Fruit fly (Drosophila melanogaster): Measurements from ENCODE around the gene BicD.

BicD gene

DNA sequence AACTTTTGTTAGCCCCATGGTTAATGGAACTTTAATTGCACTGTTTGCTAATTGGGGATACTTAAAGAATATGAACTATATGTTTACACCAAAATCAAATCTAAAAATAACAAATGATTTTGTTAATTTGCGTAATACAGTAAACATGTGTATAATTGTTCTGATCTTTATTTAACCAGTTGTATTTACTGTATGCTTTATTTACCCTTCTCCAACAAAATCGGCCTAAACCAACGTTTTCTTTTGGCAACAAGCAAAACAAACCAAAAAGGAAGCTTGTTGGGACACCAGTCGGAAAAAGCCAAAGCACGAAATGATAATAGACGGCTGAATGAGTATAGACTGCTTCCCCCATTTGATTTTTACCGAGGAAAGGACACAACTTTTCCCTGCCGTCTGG lies 2.4 kb downstream of the BicD start (continued):
- TF ChIP-seq CG17361 (GFP tag; IDR thresholded peaks at IDR 0.05) = no peak
- no peak for TF ChIP-seq Stat92E (GFP tag; optimal IDR thresholded peaks at IDR 0.05)
- no peak for TF ChIP-seq CG13123 (GFP tag; optimal IDR thresholded peaks at IDR 0.05)
- no peak for TF ChIP-seq sna (GFP tag; IDR thresholded peaks at IDR 0.05; ENCODE audit: partially characterized antibody)
- TF ChIP-seq Awh (GFP tag; IDR thresholded peaks at IDR 0.05) = no peak
- TF ChIP-seq CG11695 (GFP tag; IDR thresholded peaks at IDR 0.05) = 0 out of 3 replicates have a peak, but pooled peaks have one; percentile 44
- no peak; the same call in 1 of the 2 replicates for TF ChIP-seq lmd (GFP tag; IDR thresholded peaks at IDR 0.05)
- no peak for TF ChIP-seq CG4328 (GFP tag; optimal IDR thresholded peaks at IDR 0.05)
- no peak for TF ChIP-seq Taf1 (GFP tag; IDR thresholded peaks at IDR 0.05)
- no peak for TF ChIP-seq fd102C (GFP tag; optimal IDR thresholded peaks at IDR 0.05)
- TF ChIP-seq CG15073 (GFP tag; optimal IDR thresholded peaks at IDR 0.05) = no peak
- peak; percentile 90 for TF ChIP-seq CG3281 (GFP tag; optimal IDR thresholded peaks at IDR 0.05)
- TF ChIP-seq esg (GFP tag; conservative IDR thresholded peaks at IDR 0.05) = no peak
- no peak for TF ChIP-seq CG7357 (GFP tag; IDR thresholded peaks at IDR 0.05)
- peak; percentile 26 for TF ChIP-seq CG1647 (GFP tag; optimal IDR thresholded peaks at IDR 0.05)
- TF ChIP-seq CG6654 (GFP tag; optimal IDR thresholded peaks at IDR 0.05) = no peak
- TF ChIP-seq onecut (GFP tag; IDR thresholded peaks at IDR 0.05) = no peak
- peak; percentile 19; the same call in 1 of the 3 replicates for TF ChIP-seq B-H1 (GFP tag; IDR thresholded peaks at IDR 0.05)
- no peak for TF ChIP-seq Xbp1 (GFP tag; optimal IDR thresholded peaks at IDR 0.05)
- TF ChIP-seq CG30403 (GFP tag; optimal IDR thresholded peaks at IDR 0.05) = no peak
- no peak for TF ChIP-seq CG9876 (GFP tag; optimal IDR thresholded peaks at IDR 0.05)
- no peak for TF ChIP-seq aop (GFP tag; IDR thresholded peaks at IDR 0.05)
- no peak for TF ChIP-seq usp (GFP tag; optimal IDR thresholded peaks at IDR 0.05)
- TF ChIP-seq chm (GFP tag; IDR thresholded peaks at IDR 0.05) = no peak
- TF ChIP-seq Ptx1 (GFP tag; IDR thresholded peaks at IDR 0.05) = no peak
- TF ChIP-seq lola (GFP tag; optimal IDR thresholded peaks at IDR 0.05) = no peak
- no peak for TF ChIP-seq ham (GFP tag; IDR thresholded peaks at IDR 0.05)
- TF ChIP-seq al (GFP tag; IDR thresholded peaks at IDR 0.05) = no peak
- no peak for TF ChIP-seq CG18262 (tag; optimal IDR thresholded peaks at IDR 0.05)
- TF ChIP-seq wek (GFP tag; optimal IDR thresholded peaks at IDR 0.05) = no peak
- TF ChIP-seq CG5245 (GFP tag; optimal IDR thresholded peaks at IDR 0.05) = no peak
- no peak for TF ChIP-seq CG17186 (GFP tag; optimal IDR thresholded peaks at IDR 0.05)
- TF ChIP-seq CG8924 (tag; optimal IDR thresholded peaks at IDR 0.05) = no peak
- peak; percentile 13 for TF ChIP-seq CG2116 (GFP tag; optimal IDR thresholded peaks at IDR 0.05)
- peak; percentile 24 for TF ChIP-seq CG15696 (tag; optimal IDR thresholded peaks at IDR 0.05)
- peak; percentile 15 for TF ChIP-seq Side (GFP tag; optimal IDR thresholded peaks at IDR 0.05)
- TF ChIP-seq CG9932 (GFP tag; IDR thresholded peaks at IDR 0.05) = no peak
- no peak for TF ChIP-seq CG30020 (tag; optimal IDR thresholded peaks at IDR 0.05)
- TF ChIP-seq CG1024 (GFP tag; IDR thresholded peaks at IDR 0.05) = no peak
- TF ChIP-seq CG1602 (GFP tag; optimal IDR thresholded peaks at IDR 0.05) = no peak
- peak; percentile 41 for TF ChIP-seq CG13296 (GFP tag; optimal IDR thresholded peaks at IDR 0.05)
- TF ChIP-seq CG16813 (GFP tag; IDR thresholded peaks at IDR 0.05; ENCODE audit: partially characterized antibody) = no peak
- no peak for TF ChIP-seq CG9215 (GFP tag; IDR thresholded peaks at IDR 0.05)
- no peak for TF ChIP-seq pita (GFP tag; optimal IDR thresholded peaks at IDR 0.05)
- peak; percentile 33 for TF ChIP-seq zfh2 (GFP tag; optimal IDR thresholded peaks at IDR 0.05)
- no peak; the same call in 1 of the 2 replicates for TF ChIP-seq CG32532 (GFP tag; IDR thresholded peaks at IDR 0.05)
- TF ChIP-seq ems (GFP tag; optimal IDR thresholded peaks at IDR 0.05) = no peak
- no peak for TF ChIP-seq btn (GFP tag; optimal IDR thresholded peaks at IDR 0.05)
- no peak for TF ChIP-seq Nf-YB (GFP tag; optimal IDR thresholded peaks at IDR 0.05)
- TF ChIP-seq Sox100B (GFP tag; optimal IDR thresholded peaks at IDR 0.05) = no peak
- TF ChIP-seq CG13775 (GFP tag; optimal IDR thresholded peaks at IDR 0.05) = no peak
- TF ChIP-seq CG13424 (tag; optimal IDR thresholded peaks at IDR 0.05) = no peak

Data from whole organism, embryonic.